Fruit fly (Drosophila melanogaster) whole organism, embryonic: Measurements from ENCODE around the gene Mvb12.

Experiments used
- Bdp1 ChIP-seq: fragments of 200-800 bp; sonication (Bioruptor generic); optimal IDR thresholded peaks from 3 replicates; lab custom pipeline; 2016; ENCODE audit warnings: missing biosample characterization, missing genetic modification characterization
- C15 ChIP-seq: fragments of 200-800 bp; sonication (Bioruptor generic); IDR thresholded peaks from 3 replicates; pipeline ENCODE4 v1.3.6; 2022; ENCODE audit warnings: missing biosample characterization, missing genetic modification characterization
- CG10321 ChIP-seq: fragments of 200-800 bp; sonication (Bioruptor generic); IDR thresholded peaks from 2 replicates; pipeline ENCODE4 v1.3.6; 2022; ENCODE audit warnings: missing biosample characterization, missing genetic modification characterization
- CG11456 ChIP-seq: fragments of 200-800 bp; sonication (Bioruptor generic); IDR thresholded peaks from 3 replicates; pipeline ENCODE4 v1.3.6; 2022; ENCODE audit warnings: missing biosample characterization, missing genetic modification characterization
- CG12071 ChIP-seq: fragments of 200-800 bp; sonication (Bioruptor generic); optimal IDR thresholded peaks from 3 replicates; lab custom pipeline; 2018; ENCODE audit warnings: missing biosample characterization, mild to moderate bottlenecking, missing genetic modification characterization
- CG12659 ChIP-seq: fragments of 200-800 bp; sonication (Bioruptor generic); optimal IDR thresholded peaks from 3 replicates; lab custom pipeline; 2017; ENCODE audit warnings: mild to moderate bottlenecking, missing biosample characterization, missing genetic modification reagents, missing genetic modification characterization
- CG16815 ChIP-seq: fragments of 200-800 bp; sonication (Bioruptor generic); optimal IDR thresholded peaks from 3 replicates; lab custom pipeline; 2017; ENCODE audit warnings: missing biosample characterization, mild to moderate bottlenecking, missing genetic modification characterization
- CG17186 ChIP-seq: fragments of 200-800 bp; sonication (Bioruptor generic); optimal IDR thresholded peaks from 3 replicates; lab custom pipeline; 2017; ENCODE audit warnings: missing biosample characterization, missing genetic modification reagents, missing genetic modification characterization
- CG18599 ChIP-seq: fragments of 200-800 bp; sonication (Bioruptor generic); optimal IDR thresholded peaks from 3 replicates; lab custom pipeline; 2017; ENCODE audit warnings: missing biosample characterization, missing genetic modification characterization, mild to moderate bottlenecking, moderate library complexity, missing genetic modification reagents
- CG2712 ChIP-seq: fragments of 200-800 bp; optimal IDR thresholded peaks from 3 replicates; lab custom pipeline; 2019; ENCODE audit warnings: missing biosample characterization, mild to moderate bottlenecking, missing genetic modification characterization, moderate library complexity
- CG4360 ChIP-seq: fragments of 200-800 bp; sonication (Bioruptor generic); IDR thresholded peaks from 2 replicates; pipeline ENCODE4 v1.3.6; 2022; ENCODE audit warnings: missing biosample characterization, missing genetic modification characterization
- CG43689 ChIP-seq: fragments of 200-800 bp; sonication (Bioruptor generic); IDR thresholded peaks from 2 replicates; pipeline ENCODE4 v1.3.6; 2022; ENCODE audit warnings: missing biosample characterization, missing genetic modification characterization
- CG7786 ChIP-seq: fragments of 200-800 bp; sonication (Bioruptor generic); optimal IDR thresholded peaks from 2 replicates; lab custom pipeline; 2016; ENCODE audit warnings: missing biosample characterization, missing genetic modification characterization
- CG7963 ChIP-seq: fragments of 200-800 bp; sonication (Bioruptor generic); IDR thresholded peaks from 3 replicates; pipeline ENCODE4 v1.3.6; 2022; ENCODE audit warnings: missing biosample characterization, missing genetic modification characterization; ENCODE audit not compliant: partially characterized antibody
- CG8359 ChIP-seq: fragments of 200-800 bp; sonication (Bioruptor generic); optimal IDR thresholded peaks from 2 replicates; lab custom pipeline; 2017; ENCODE audit warnings: missing biosample characterization, mild to moderate bottlenecking, missing genetic modification characterization, borderline replicate concordance
- CG8388 ChIP-seq: fragments of 200-800 bp; sonication (Bioruptor generic); optimal IDR thresholded peaks from 2 replicates; lab custom pipeline; 2019; ENCODE audit warnings: missing biosample characterization, mild to moderate bottlenecking, missing genetic modification characterization, moderate library complexity
- D ChIP-seq, 2 experiments: fragments of 200-800 bp in 1 of 2; fragments of >200 bp in 1 of 2; sonication (Bioruptor generic) in 1 of 2; optimal IDR thresholded peaks; 2 replicates in 1 of 2; 3 replicates in 1 of 2; lab custom pipeline; 2017; ENCODE audit warnings: mild to moderate bottlenecking in 1 of 2, missing biosample characterization in 1 of 2, missing genetic modification characterization in 1 of 2, missing genetic modification reagents in 1 of 2
- Dad ChIP-seq: fragments of 200-800 bp; sonication (Bioruptor generic); optimal IDR thresholded peaks from 3 replicates; lab custom pipeline; 2016; ENCODE audit warnings: missing biosample characterization, missing genetic modification characterization
- Ets97D ChIP-seq: fragments of 200-800 bp; sonication (Bioruptor generic); optimal IDR thresholded peaks from 3 replicates; lab custom pipeline; 2016; ENCODE audit warnings: missing biosample characterization, missing genetic modification characterization
- HHEX ChIP-seq: fragments of 200-800 bp; sonication (Bioruptor generic); optimal IDR thresholded peaks from 3 replicates; lab custom pipeline; 2017; ENCODE audit warnings: missing biosample characterization, mild to moderate bottlenecking, missing genetic modification characterization, missing genetic modification reagents
- Lpt ChIP-seq: fragments of >200 bp; optimal IDR thresholded peaks from 2 replicates; lab custom pipeline; 2018; ENCODE audit warnings: missing biosample characterization, missing genetic modification characterization
- Mrtf ChIP-seq: fragments of 200-800 bp; sonication (Bioruptor generic); IDR thresholded peaks from 3 replicates; pipeline ENCODE4 v1.3.6; 2022; ENCODE audit warnings: missing biosample characterization, missing genetic modification characterization
- NC2β ChIP-seq: fragments of 200-800 bp; sonication (Bioruptor generic); optimal IDR thresholded peaks from 2 replicates; lab custom pipeline; 2016; ENCODE audit warnings: missing biosample characterization, missing genetic modification characterization
- NfI ChIP-seq: fragments of 200-800 bp; sonication (Bioruptor generic); optimal IDR thresholded peaks from 3 replicates; lab custom pipeline; 2018; ENCODE audit warnings: missing biosample characterization, mild to moderate bottlenecking, missing genetic modification characterization, moderate library complexity
- Rx ChIP-seq: fragments of 200-800 bp; sonication (Bioruptor generic); IDR thresholded peaks from 2 replicates; pipeline ENCODE4 v1.3.6; 2022; ENCODE audit warnings: missing biosample characterization, missing genetic modification characterization
- Side ChIP-seq: fragments of 200-800 bp; sonication (Bioruptor generic); optimal IDR thresholded peaks from 2 replicates; lab custom pipeline; 2016; ENCODE audit warnings: missing biosample characterization, missing genetic modification characterization
- Stat92E ChIP-seq, 3 experiments: fragments of >200 bp in 2 of 3; fragments of 200-800 bp in 1 of 3; sonication (Bioruptor generic) in 1 of 3; optimal IDR thresholded peaks; 2 replicates each; lab custom pipeline; 2017 to 2019; ENCODE audit warnings: missing biosample characterization in 3 of 3, missing genetic modification characterization in 3 of 3, mild to moderate bottlenecking in 1 of 3, moderate library complexity in 1 of 3
- aop ChIP-seq: fragments of 200-800 bp; sonication (Bioruptor generic); IDR thresholded peaks from 2 replicates; pipeline ENCODE4 v1.3.6; 2022; ENCODE audit warnings: missing biosample characterization, missing genetic modification characterization
- cad ChIP-seq: fragments of >200 bp; optimal IDR thresholded peaks from 2 replicates; lab custom pipeline; 2017; ENCODE audit warnings: missing biosample characterization, missing genetic modification characterization
- dpn ChIP-seq, 2 experiments: fragments of 200-800 bp; sonication (Bioruptor generic); optimal IDR thresholded peaks; 3 replicates each; lab custom pipeline; 2016; ENCODE audit warnings: missing biosample characterization in 2 of 2, missing genetic modification characterization in 2 of 2
- ewg ChIP-seq: fragments of 200-800 bp; sonication (Bioruptor generic); optimal IDR thresholded peaks from 3 replicates; lab custom pipeline; 2017; ENCODE audit warnings: mild to moderate bottlenecking, missing biosample characterization, missing genetic modification reagents, missing genetic modification characterization
- fd3F ChIP-seq: fragments of 200-800 bp; sonication (Bioruptor generic); optimal IDR thresholded peaks from 2 replicates; lab custom pipeline; 2018; ENCODE audit warnings: missing biosample characterization, mild to moderate bottlenecking, missing genetic modification characterization, moderate library complexity
- fu2 ChIP-seq: fragments of 200-800 bp; sonication (Bioruptor generic); optimal IDR thresholded peaks from 2 replicates; lab custom pipeline; 2016; ENCODE audit warnings: missing biosample characterization, missing genetic modification characterization
- gcm2 ChIP-seq: fragments of 200-800 bp; sonication (Bioruptor generic); optimal IDR thresholded peaks from 2 replicates; lab custom pipeline; 2016; ENCODE audit warnings: missing biosample characterization, missing genetic modification characterization
- gem ChIP-seq: fragments of 200-800 bp; sonication (Bioruptor generic); optimal IDR thresholded peaks from 2 replicates; lab custom pipeline; 2019; ENCODE audit warnings: missing biosample characterization, mild to moderate bottlenecking, missing genetic modification characterization, moderate library complexity
- gsb-n ChIP-seq: fragments of 200-800 bp; sonication (Bioruptor generic); optimal IDR thresholded peaks from 3 replicates; lab custom pipeline; 2018; ENCODE audit warnings: missing biosample characterization, mild to moderate bottlenecking, missing genetic modification characterization
- lab ChIP-seq: fragments of 200-800 bp; sonication (Bioruptor generic); optimal IDR thresholded peaks from 3 replicates; lab custom pipeline; 2017; ENCODE audit warnings: missing biosample characterization, missing genetic modification characterization, mild to moderate bottlenecking, moderate library complexity, missing genetic modification reagents
- maf-S ChIP-seq: fragments of 200-800 bp; sonication (Bioruptor generic); optimal IDR thresholded peaks from 2 replicates; lab custom pipeline; 2016; ENCODE audit warnings: missing biosample characterization, missing genetic modification characterization
- pan ChIP-seq, 4 experiments: fragments of >200 bp in 3 of 4; fragments of 200-800 bp in 1 of 4; sonication (Bioruptor generic) in 1 of 4; optimal IDR thresholded peaks in 3 of 4; IDR thresholded peaks in 1 of 4; 2 replicates each; pipeline versions ENCODE4 v1.3.6 to Lab custom; 2017 to 2022; ENCODE audit warnings: missing biosample characterization in 2 of 4, missing genetic modification characterization in 2 of 4, mixed read lengths in 1 of 4
- psq ChIP-seq: fragments of 200-800 bp; sonication (Bioruptor generic); optimal IDR thresholded peaks from 2 replicates; lab custom pipeline; 2017; ENCODE audit warnings: missing biosample characterization, missing genetic modification characterization
- ranshi ChIP-seq: fragments of 200-800 bp; sonication (Bioruptor generic); IDR thresholded peaks from 2 replicates; pipeline ENCODE4 v1.3.6; 2022; ENCODE audit warnings: missing biosample characterization, missing genetic modification characterization
- seq ChIP-seq: fragments of 200-800 bp; sonication (Bioruptor generic); IDR thresholded peaks from 2 replicates; pipeline ENCODE4 v1.3.6; 2022; ENCODE audit warnings: missing biosample characterization, missing genetic modification characterization
- shn ChIP-seq: fragments of 200-800 bp; sonication (Bioruptor generic); optimal IDR thresholded peaks from 3 replicates; lab custom pipeline; 2016; ENCODE audit warnings: missing biosample characterization, missing genetic modification characterization
- sima ChIP-seq: fragments of 200-800 bp; sonication (Bioruptor generic); optimal IDR thresholded peaks from 2 replicates; lab custom pipeline; 2016; ENCODE audit warnings: missing biosample characterization, missing genetic modification characterization
- slou ChIP-seq: fragments of 200-800 bp; sonication (Bioruptor generic); optimal IDR thresholded peaks from 3 replicates; lab custom pipeline; 2016; ENCODE audit warnings: missing biosample characterization, missing genetic modification characterization
- sr ChIP-seq: fragments of 200-800 bp; sonication (Bioruptor generic); IDR thresholded peaks from 3 replicates; pipeline ENCODE4 v1.3.6; 2022; ENCODE audit warnings: missing biosample characterization, missing genetic modification characterization
- stc ChIP-seq: fragments of 200-800 bp; sonication (Bioruptor generic); IDR thresholded peaks from 2 replicates; pipeline ENCODE4 v1.3.6; 2022; ENCODE audit warnings: missing biosample characterization, missing genetic modification characterization
- sug ChIP-seq: fragments of 200-800 bp; optimal IDR thresholded peaks from 2 replicates; lab custom pipeline; 2019; ENCODE audit warnings: missing biosample characterization, mild to moderate bottlenecking, missing genetic modification characterization, moderate library complexity
- tap ChIP-seq: fragments of 200-800 bp; optimal IDR thresholded peaks from 3 replicates; lab custom pipeline; 2019; ENCODE audit warnings: missing biosample characterization, mild to moderate bottlenecking, missing genetic modification characterization, moderate library complexity

Gene Mvb12

dm6 chrX:18092810-18093222 lies 8.3 kb downstream of the Mvb12 start, which contains the start of gene RhoGAP16F (continued):
- TF ChIP-seq cad (GFP tag; lab: Kevin White, UChicago) = no peak
- peak; percentile 76 for TF ChIP-seq tap (tag; lab: Kevin White, UChicago)
- peak; percentile 63 for TF ChIP-seq NC2β (GFP tag; lab: Kevin White, UChicago)
- peak; percentile 80 for TF ChIP-seq NfI (GFP tag; lab: Kevin White, UChicago)
- TF ChIP-seq CG12659 = peak; percentile 79
- TF ChIP-seq CG2712 (tag; lab: Kevin White, UChicago) = peak; percentile 88
- peak; percentile 83 for TF ChIP-seq CG16815 (GFP tag; lab: Kevin White, UChicago)
- TF ChIP-seq aop (GFP tag; lab: Robert Waterston, UW) = no peak
- TF ChIP-seq gem (tag; lab: Kevin White, UChicago) = peak; percentile 92
- peak; percentile 77 to 88 for TF ChIP-seq dpn (GFP tag; optimal IDR thresholded peaks at IDR 0.05; lab: Kevin White, UChicago)
- TF ChIP-seq sug = peak; percentile 79
- TF ChIP-seq C15 = no peak
- TF ChIP-seq ranshi (GFP tag; lab: Robert Waterston, UW) = peak; percentile 79
- TF ChIP-seq fu2 = peak; percentile 58
- TF ChIP-seq CG10321 (GFP tag; lab: Robert Waterston, UW) = peak; percentile 43; the same call in 1 of the 2 replicates
- no peak for TF ChIP-seq gcm2 (GFP tag; lab: Kevin White, UChicago)
- peak; percentile 66 for TF ChIP-seq Bdp1 (GFP tag; lab: Kevin White, UChicago)
- TF ChIP-seq pan (optimal IDR thresholded peaks at IDR 0.05; lab: Kevin White, UChicago) = peak in 1 of 2 experiments; percentile 70
- peak; percentile 78 to 85 for TF ChIP-seq pan (GFP tag; optimal IDR thresholded peaks at IDR 0.05 in 1 of 2, IDR thresholded peaks at IDR 0.05 in 1 of 2)
- TF ChIP-seq CG12071 (GFP tag; lab: Kevin White, UChicago) = peak; percentile 62
- TF ChIP-seq maf-S (GFP tag; lab: Kevin White, UChicago) = peak; percentile 49
- TF ChIP-seq CG7963 (GFP tag; lab: Robert Waterston, UW) = no peak
- peak; percentile 64 for TF ChIP-seq psq (GFP tag; lab: Kevin White, UChicago)
- TF ChIP-seq CG17186 (GFP tag; lab: Kevin White, UChicago) = no peak
- TF ChIP-seq Rx (GFP tag; lab: Robert Waterston, UW) = peak; percentile 53; the same call in 1 of the 2 replicates
- peak; percentile 45; the same call in 1 of the 2 replicates for TF ChIP-seq CG4360 (GFP tag; lab: Robert Waterston, UW)
- peak; percentile 61 for TF ChIP-seq slou (GFP tag; lab: Kevin White, UChicago)
- peak; percentile 69 for TF ChIP-seq fd3F (GFP tag; lab: Kevin White, UChicago)
- peak; percentile 73 for TF ChIP-seq CG11456 (GFP tag; lab: Robert Waterston, UW)
- TF ChIP-seq CG7786 (GFP tag; lab: Kevin White, UChicago) = peak; percentile 62
- peak in 1 of 3 experiments; percentile 62 for TF ChIP-seq Stat92E (GFP tag; optimal IDR thresholded peaks at IDR 0.05; lab: Kevin White, UChicago)
- peak; percentile 66 for TF ChIP-seq shn
- TF ChIP-seq Lpt (GFP tag; lab: Kevin White, UChicago) = no peak
- TF ChIP-seq lab (GFP tag; lab: Kevin White, UChicago) = peak; percentile 89
- TF ChIP-seq sr (GFP tag; lab: Robert Waterston, UW) = 0 out of 3 replicates have a peak, but pooled peaks have one; percentile 9
- TF ChIP-seq CG43689 (GFP tag; lab: Robert Waterston, UW) = peak; percentile 19; the same call in 1 of the 2 replicates
- TF ChIP-seq sima = peak; percentile 29
- peak; percentile 73; the same call in 1 of the 2 replicates for TF ChIP-seq stc (GFP tag; lab: Robert Waterston, UW)
- TF ChIP-seq CG8388 = peak; percentile 82
- TF ChIP-seq ewg (GFP tag; lab: Kevin White, UChicago) = peak; percentile 71
- TF ChIP-seq Mrtf (GFP tag; lab: Robert Waterston, UW) = peak; percentile 67; the same call in 1 of the 3 replicates
- TF ChIP-seq Side = peak; percentile 68
- no peak for TF ChIP-seq CG8359
- TF ChIP-seq gsb-n (tag; lab: Kevin White, UChicago) = peak; percentile 83
- TF ChIP-seq D (optimal IDR thresholded peaks at IDR 0.05; lab: Kevin White, UChicago) = no peak
- peak; percentile 69 for TF ChIP-seq D (GFP tag; optimal IDR thresholded peaks at IDR 0.05; lab: Kevin White, UChicago)
- peak; percentile 77 for TF ChIP-seq seq (GFP tag; lab: Robert Waterston, UW)
- peak; percentile 88 for TF ChIP-seq CG18599
- peak; percentile 74 for TF ChIP-seq Dad (GFP tag; lab: Kevin White, UChicago)
- peak; percentile 74 for TF ChIP-seq HHEX
- peak; percentile 52 for TF ChIP-seq Ets97D
